Worm (Caenorhabditis elegans) whole organism, mixed stage, embryonic: ENCODE results near the gene F42C5.4.

ENCODE experiments used
- nhr-237 ChIP-seq: fragments of 150-350 bp; optimal IDR thresholded peaks from 2 replicates; lab custom pipeline; 2014; ENCODE audit warnings: missing biosample characterization, missing genetic modification characterization
- unc-39 ChIP-seq: fragments of 150-350 bp; optimal IDR thresholded peaks from 2 replicates; lab custom pipeline; 2014; ENCODE audit warnings: missing biosample characterization, missing genetic modification characterization

DNA sequence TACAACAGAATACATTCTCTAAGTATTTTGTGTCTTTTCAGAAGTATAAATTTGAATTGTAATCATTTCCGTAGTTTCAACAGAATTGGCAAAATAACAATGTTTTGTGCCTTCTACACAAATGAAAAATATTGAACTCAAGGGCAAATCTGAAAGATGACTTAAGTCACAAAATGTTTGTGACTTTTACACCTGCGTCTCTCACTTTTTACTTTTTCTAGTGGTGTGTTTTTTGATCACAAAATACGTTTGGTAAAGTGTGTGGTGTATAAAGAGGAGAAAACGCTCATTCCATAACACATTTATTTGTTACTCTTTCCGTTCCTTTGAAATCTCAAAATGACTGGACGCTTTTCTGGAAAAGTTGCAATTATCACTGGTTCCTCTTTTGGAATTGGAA, 31.3 kb downstream of the F42C5.4 start, which contains the start of gene C06E4.3:
- TF ChIP-seq unc-39 (tag; lab: Kevin White, UChicago) = no peak
- no peak for TF ChIP-seq nhr-237 (tag; lab: Kevin White, UChicago)
